Worm (Caenorhabditis elegans) whole organism, L1 larva: ENCODE results near the gene T23F11.4.

Experiments
- aha-1 ChIP-seq: fragments of 150-350 bp; optimal IDR thresholded peaks from 2 replicates; lab custom pipeline; 2014; ENCODE audit warnings: missing biosample characterization, missing genetic modification characterization
- alr-1 ChIP-seq: fragments of 200-800 bp; sonication (Bioruptor generic); optimal IDR thresholded peaks from 2 replicates; lab custom pipeline; 2018; ENCODE audit warnings: borderline replicate concordance, mild to moderate bottlenecking, missing genetic modification characterization, missing compliant biosample characterization
- nhr-12 ChIP-seq: sonication (generic microtip); optimal IDR thresholded peaks from 2 replicates; lab custom pipeline; 2017; ENCODE audit warnings: missing biosample characterization, missing genetic modification characterization
- nhr-237 ChIP-seq: fragments of 150-350 bp; optimal IDR thresholded peaks from 2 replicates; lab custom pipeline; 2014; ENCODE audit warnings: missing biosample characterization, missing genetic modification characterization
- nhr-77 ChIP-seq: fragments of 150-350 bp; optimal IDR thresholded peaks from 2 replicates; lab custom pipeline; 2014; ENCODE audit warnings: missing biosample characterization, missing genetic modification characterization
- skn-1 ChIP-seq: fragments of 150-350 bp; optimal IDR thresholded peaks from 2 replicates; lab custom pipeline; 2014; ENCODE audit warnings: missing biosample characterization, missing genetic modification characterization
- snpc-4 ChIP-seq: fragments of 150-350 bp; optimal IDR thresholded peaks from 2 replicates; lab custom pipeline; 2014; ENCODE audit warnings: missing biosample characterization, missing genetic modification characterization
- unc-130 ChIP-seq: fragments of 150-350 bp; optimal IDR thresholded peaks from 2 replicates; lab custom pipeline; 2017; ENCODE audit warnings: missing biosample characterization, missing genetic modification characterization, inconsistent platforms

DNA sequence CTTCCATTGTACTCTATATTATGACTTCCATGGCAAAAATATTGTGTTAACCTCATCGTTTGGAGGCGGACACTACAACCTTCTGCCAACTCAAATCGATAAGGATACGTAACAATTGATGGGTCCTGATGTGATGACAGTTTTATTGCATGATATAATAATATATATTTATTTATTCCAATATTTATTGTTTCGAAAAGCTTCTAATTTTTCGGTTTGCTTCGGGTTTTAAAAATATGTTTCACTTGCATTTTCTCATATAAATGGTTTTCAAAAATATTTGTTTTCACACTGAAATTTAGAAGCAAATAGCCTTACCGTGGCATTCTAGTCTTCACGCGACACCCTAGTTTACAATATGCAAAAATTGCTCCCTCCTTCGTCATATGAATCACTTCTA lies 41.5 kb upstream of the T23F11.4 start, which contains the start of gene T04A8.13:
- TF ChIP-seq nhr-77 (tag; lab: Kevin White, UChicago), result no peak
- TF ChIP-seq aha-1, result no peak
- TF ChIP-seq nhr-237 (tag; lab: Kevin White, UChicago), result no peak
- no peak for TF ChIP-seq unc-130 (tag; lab: Kevin White, UChicago)
- TF ChIP-seq snpc-4 (tag; lab: Kevin White, UChicago), result no peak
- TF ChIP-seq alr-1 (tag; lab: Kevin White, UChicago), result no peak
- no peak for TF ChIP-seq skn-1 (tag; lab: Kevin White, UChicago)
- no peak for TF ChIP-seq nhr-12 (tag; lab: Kevin White, UChicago)
